Worm (Caenorhabditis elegans) whole organism, midembryonic: ENCODE results near the gene F22E5.11.
"Not testable (repeated sequence)": the region's sequence is repeated elsewhere in the genome, so short reads cannot be mapped to it uniquely, and the experiment has no call there.

Experiments
- T22C8.4 ChIP-seq: fragments of 200-800 bp; sonication (Bioruptor generic); IDR thresholded peaks from 2 replicates; pipeline ENCODE4 v1.3.6; 2022; ENCODE audit warnings: missing genetic modification characterization, missing compliant biosample characterization
- cog-1 ChIP-seq: sonication (generic microtip); optimal IDR thresholded peaks from 2 replicates; lab custom pipeline; 2016; ENCODE audit warnings: missing genetic modification characterization, missing compliant biosample characterization
- flt-1 ChIP-seq: fragments of 200-800 bp; sonication (Bioruptor generic); IDR thresholded peaks from 2 replicates; pipeline ENCODE4 v1.3.6; 2022; ENCODE audit warnings: missing genetic modification characterization, missing compliant biosample characterization
- klf-2 ChIP-seq: fragments of 200-800 bp; sonication (Bioruptor generic); conservative IDR thresholded peaks from 2 replicates; pipeline ENCODE4 v1.3.6; 2022; ENCODE audit warnings: missing genetic modification reagents, missing genetic modification characterization, missing compliant biosample characterization
- med-1 ChIP-seq: sonication (generic microtip); optimal IDR thresholded peaks from 2 replicates; lab custom pipeline; 2017; ENCODE audit warnings: missing genetic modification characterization, mild to moderate bottlenecking, missing compliant biosample characterization, antibody characterized with exemption, missing genetic modification reagents; ENCODE audit not compliant: insufficient read depth
- ref-1 ChIP-seq: fragments of 200-800 bp; sonication (Bioruptor generic); conservative IDR thresholded peaks from 2 replicates; pipeline ENCODE4 v1.3.6; 2022; ENCODE audit warnings: missing genetic modification reagents, missing genetic modification characterization, missing compliant biosample characterization
- tab-1 ChIP-seq: fragments of 200-800 bp; sonication (Bioruptor generic); IDR thresholded peaks from 2 replicates; pipeline ENCODE4 v1.3.6; 2022; ENCODE audit warnings: missing genetic modification characterization, missing compliant biosample characterization
- ztf-23 ChIP-seq: fragments of 200-800 bp; sonication (Bioruptor generic); IDR thresholded peaks from 2 replicates; pipeline ENCODE4 v1.3.6; 2022; ENCODE audit warnings: missing genetic modification reagents, missing genetic modification characterization, missing compliant biosample characterization
- ztf-29 ChIP-seq: fragments of 200-800 bp; sonication (Bioruptor generic); IDR thresholded peaks from 2 replicates; pipeline ENCODE4 v1.3.6; 2022; ENCODE audit warnings: missing genetic modification reagents, missing genetic modification characterization, missing compliant biosample characterization

The F22E5.11 gene

DNA sequence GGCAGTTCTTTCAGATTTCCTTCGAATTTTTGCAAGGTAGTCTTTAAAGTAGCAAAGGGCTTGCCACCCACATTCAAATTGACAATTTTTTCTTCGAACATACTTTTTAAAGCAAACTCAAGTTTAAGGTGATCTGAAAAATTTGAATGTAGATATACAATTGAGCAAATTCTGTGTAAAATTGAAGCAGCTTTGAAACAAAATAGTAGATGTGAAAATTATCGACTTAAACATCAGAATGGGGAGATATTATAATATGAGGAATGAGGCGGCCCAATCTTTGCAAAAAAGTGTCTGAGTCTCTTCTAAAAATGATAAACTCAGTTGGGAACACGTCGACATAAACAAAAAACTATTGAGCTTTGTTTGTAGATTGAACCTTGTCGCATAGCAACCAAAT, at the start of gene F22E5.11:
F22E5.11 (minus strand) TSS at position 101 of the 400 bp plus-strand sequence.
- no peak for TF ChIP-seq tab-1 (GFP tag; lab: Robert Waterston, UW)
- no peak for TF ChIP-seq med-1 (GFP tag; lab: Kevin White, UChicago)
- TF ChIP-seq ztf-23 (GFP tag; lab: Robert Waterston, UW) = no peak
- TF ChIP-seq T22C8.4 (GFP tag; lab: Robert Waterston, UW) = no peak
- TF ChIP-seq ref-1 (GFP tag; lab: Robert Waterston, UW) = no peak
- TF ChIP-seq ztf-29 (GFP tag; lab: Robert Waterston, UW) = no peak
- no peak for TF ChIP-seq flt-1
- no peak for TF ChIP-seq klf-2
- TF ChIP-seq cog-1 (tag; lab: Kevin White, UChicago) = no peak

ce11 chrII:2692476-2692875, 48.1 kb upstream of the F22E5.11 start, which contains the start of gene set-11:
Gene set-11 (minus strand): TSS chrII:2692576.
- TF ChIP-seq tab-1 (GFP tag; lab: Robert Waterston, UW) (no peak), cog-1 (tag; lab: Kevin White, UChicago) (no peak), flt-1 (no peak), ref-1 (GFP tag; lab: Robert Waterston, UW) (no peak), klf-2 (no peak), T22C8.4 (GFP tag; lab: Robert Waterston, UW) (no peak), ztf-23 (GFP tag; lab: Robert Waterston, UW) (no peak), ztf-29 (GFP tag; lab: Robert Waterston, UW) (no peak), med-1 (GFP tag; lab: Kevin White, UChicago) (no peak)

- TF ChIP-seq med-1 (GFP tag; lab: Kevin White, UChicago) = no peak
- no peak for TF ChIP-seq flt-1
- no peak for TF ChIP-seq T22C8.4 (GFP tag; lab: Robert Waterston, UW)
- no peak for TF ChIP-seq tab-1 (GFP tag; lab: Robert Waterston, UW)
- no peak for TF ChIP-seq cog-1 (tag; lab: Kevin White, UChicago)
- no peak for TF ChIP-seq klf-2
- TF ChIP-seq ztf-29 (GFP tag; lab: Robert Waterston, UW) = no peak
- TF ChIP-seq ref-1 (GFP tag; lab: Robert Waterston, UW) = no peak
- TF ChIP-seq ztf-23 (GFP tag; lab: Robert Waterston, UW) = no peak
Observed at ce11 chrII:2690080-2690479, 45.7 kb upstream of the F22E5.11 start, which contains the start of gene nspf-3. Gene nspf-3 (minus strand): TSS chrII:2690180.

DNA sequence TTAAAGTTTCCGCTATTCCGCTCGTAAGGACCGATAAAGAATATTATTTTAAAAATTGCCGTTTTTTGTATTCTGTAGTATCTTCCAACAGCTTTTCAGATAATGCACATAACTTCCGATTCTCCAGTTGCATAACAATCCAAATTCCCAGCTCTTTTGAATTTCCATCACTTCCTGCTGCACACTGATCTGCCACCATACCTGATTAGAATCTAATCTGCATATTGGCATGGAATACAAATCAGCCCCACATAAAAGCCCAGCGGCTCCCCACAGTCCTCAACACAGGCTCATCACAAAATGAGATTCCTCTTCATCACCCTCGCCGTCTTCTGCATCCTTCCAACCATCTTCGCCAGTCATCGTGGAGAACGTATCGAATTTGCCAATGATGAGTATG, 44.2 kb upstream of the F22E5.11 start, which contains the start of gene nspf-2:
nspf-2 (plus strand) TSS at position 301 of the 400 bp plus-strand sequence.
- not testable (repeated sequence) for TF ChIP-seq flt-1; ref-1 (GFP tag; lab: Robert Waterston, UW); tab-1 (GFP tag; lab: Robert Waterston, UW)

DNA sequence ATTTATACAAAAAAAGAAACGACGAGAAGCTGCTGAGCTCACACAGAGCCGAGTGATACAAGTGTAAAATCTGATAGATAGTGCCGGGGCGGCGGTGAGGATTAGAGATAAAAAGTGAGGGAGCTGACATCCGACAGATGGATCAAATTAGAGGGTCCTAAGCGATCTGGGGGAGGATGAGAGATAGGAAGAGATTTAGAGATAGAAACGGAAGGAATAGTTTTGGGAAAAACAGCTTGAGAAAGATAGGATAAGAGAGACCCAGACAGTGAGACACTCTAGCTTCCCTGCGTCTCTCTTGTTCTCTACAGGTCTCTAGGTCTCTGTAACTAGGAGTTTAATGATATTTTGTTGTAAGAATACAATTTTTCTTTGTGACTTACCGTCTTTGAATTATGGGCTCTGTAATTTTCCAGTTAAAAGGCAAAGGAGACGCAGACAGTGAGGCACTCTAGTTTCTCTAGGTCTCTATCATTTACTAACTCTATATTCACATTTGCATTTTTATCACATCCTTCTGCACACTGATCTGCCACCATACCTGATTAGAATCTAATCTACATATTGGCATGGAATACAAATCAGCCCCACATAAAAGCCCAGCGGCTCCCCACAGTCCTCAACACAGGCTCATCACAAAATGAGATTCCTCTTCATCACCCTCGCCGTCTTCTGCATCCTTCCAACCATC, 42.7 kb upstream of the F22E5.11 start, which contains the start of the genes sup-9 and nspf-1:
sup-9 (minus strand) TSS at position 43 of the 691 bp plus-strand sequence.
nspf-1 (plus strand) TSS at position 641 of the 691 bp plus-strand sequence.
- TF ChIP-seq med-1 (GFP tag; lab: Kevin White, UChicago) (no peak), ztf-23 (GFP tag; lab: Robert Waterston, UW) (no peak), tab-1 (GFP tag; lab: Robert Waterston, UW) (no peak)

DNA sequence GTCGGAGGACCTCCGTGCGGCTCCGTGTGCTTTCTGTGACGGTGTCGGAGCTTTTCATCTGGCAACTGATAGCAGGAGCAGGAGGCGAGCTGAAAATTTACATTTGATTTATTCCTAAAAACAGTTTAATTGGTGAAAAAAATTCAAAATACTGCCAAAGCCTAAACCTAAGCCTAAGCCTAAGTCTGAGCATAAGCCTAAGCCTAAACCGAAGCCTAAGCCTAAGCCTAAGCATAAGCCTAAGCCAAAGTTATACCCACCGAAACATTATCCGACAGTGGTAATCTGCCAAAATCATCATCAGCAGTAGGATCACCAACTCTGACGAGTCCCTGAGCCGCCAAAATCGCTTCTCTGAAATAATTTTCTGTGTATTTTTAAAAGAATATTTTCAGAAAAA, 40.4 kb upstream of the F22E5.11 start:
- TF ChIP-seq T22C8.4 (GFP tag; lab: Robert Waterston, UW) (no peak), med-1 (GFP tag; lab: Kevin White, UChicago) (no peak), cog-1 (tag; lab: Kevin White, UChicago) (no peak), ztf-23 (GFP tag; lab: Robert Waterston, UW) (no peak), klf-2 (no peak), ztf-29 (GFP tag; lab: Robert Waterston, UW) (no peak), flt-1 (no peak), ref-1 (GFP tag; lab: Robert Waterston, UW) (no peak), tab-1 (GFP tag; lab: Robert Waterston, UW) (no peak)

ce11 chrII:2684208-2684607, 39.8 kb upstream of the F22E5.11 start, which contains the start of gene ceh-87:
Gene ceh-87 (minus strand): TSS chrII:2684308.
- no peak for TF ChIP-seq ztf-23 (GFP tag; lab: Robert Waterston, UW)

ce11 chrII:2681118-2681517, 36.7 kb upstream of the F22E5.11 start, which contains the start of gene F34D6.1:
Gene F34D6.1 (minus strand): TSS chrII:2681218.
- TF ChIP-seq cog-1 (tag; lab: Kevin White, UChicago) = no peak
- no peak for TF ChIP-seq klf-2
- no peak for TF ChIP-seq ztf-23 (GFP tag; lab: Robert Waterston, UW)
- TF ChIP-seq ztf-29 (GFP tag; lab: Robert Waterston, UW) = no peak
- no peak for TF ChIP-seq flt-1
- TF ChIP-seq tab-1 (GFP tag; lab: Robert Waterston, UW) = no peak
- TF ChIP-seq T22C8.4 (GFP tag; lab: Robert Waterston, UW) = no peak
- no peak for TF ChIP-seq med-1 (GFP tag; lab: Kevin White, UChicago)
- TF ChIP-seq ref-1 (GFP tag; lab: Robert Waterston, UW) = no peak

ce11 chrII:2677534-2678168, 33.3 kb upstream of the F22E5.11 start, which contains the start of gene F22E5.17:
Gene F22E5.17 (plus strand): TSS chrII:2678041.
- TF ChIP-seq cog-1 (tag; lab: Kevin White, UChicago) (no peak), flt-1 (no peak), ztf-23 (GFP tag; lab: Robert Waterston, UW) (no peak), klf-2 (no peak), tab-1 (GFP tag; lab: Robert Waterston, UW) (no peak), med-1 (GFP tag; lab: Kevin White, UChicago) (no peak), ref-1 (GFP tag; lab: Robert Waterston, UW) (no peak), T22C8.4 (GFP tag; lab: Robert Waterston, UW) (no peak), ztf-29 (GFP tag; lab: Robert Waterston, UW) (no peak)
